Worm (Caenorhabditis elegans) whole organism, early embryonic: ENCODE measurements around the gene arx-4.
A peak's percentile ranks its signal among the peaks of the same experiment; 100 is the strongest.

ENCODE experiments used
- B0310.2 ChIP-seq: sonication (generic microtip); optimal IDR thresholded peaks from 2 replicates; lab custom pipeline; 2016; ENCODE audit warnings: mild to moderate bottlenecking, missing genetic modification characterization, missing compliant biosample characterization
- F13C5.2 ChIP-seq: sonication (generic microtip); optimal IDR thresholded peaks from 2 replicates; lab custom pipeline; 2017; ENCODE audit warnings: mild to moderate bottlenecking, missing genetic modification characterization, inconsistent platforms, missing compliant biosample characterization
- aly-1 ChIP-seq: sonication (generic microtip); optimal IDR thresholded peaks from 2 replicates; lab custom pipeline; 2016; ENCODE audit warnings: missing genetic modification characterization, missing compliant biosample characterization
- ama-1 ChIP-seq: fragments of 150-350 bp; optimal IDR thresholded peaks from 2 replicates; lab custom pipeline; 2014
- ceh-13 ChIP-seq: fragments of 200-800 bp; sonication (Bioruptor generic); optimal IDR thresholded peaks from 2 replicates; lab custom pipeline; 2018; ENCODE audit warnings: mild to moderate bottlenecking, missing genetic modification characterization, missing compliant biosample characterization
- ceh-36 ChIP-seq: sonication (generic microtip); optimal IDR thresholded peaks from 2 replicates; lab custom pipeline; 2016; ENCODE audit warnings: missing genetic modification characterization, inconsistent platforms, missing compliant biosample characterization
- ets-7 ChIP-seq: sonication (generic microtip); optimal IDR thresholded peaks from 2 replicates; lab custom pipeline; 2016; ENCODE audit warnings: missing genotype, missing genetic modification characterization, missing compliant biosample characterization
- flt-1 ChIP-seq: fragments of 200-800 bp; sonication (Bioruptor generic); IDR thresholded peaks from 2 replicates; pipeline ENCODE4 v1.3.6; 2022; ENCODE audit warnings: missing genetic modification characterization, missing compliant biosample characterization
- hmbx-1 ChIP-seq: sonication (generic microtip); optimal IDR thresholded peaks from 2 replicates; lab custom pipeline; 2016; ENCODE audit warnings: mild to moderate bottlenecking, missing genetic modification characterization, missing compliant biosample characterization
- hmg-4 ChIP-seq: fragments of 200-800 bp; sonication (Bioruptor generic); optimal IDR thresholded peaks from 2 replicates; lab custom pipeline; 2018; ENCODE audit warnings: mild to moderate bottlenecking, missing genetic modification characterization, missing compliant biosample characterization
- hnd-1 ChIP-seq: sonication (generic microtip); optimal IDR thresholded peaks from 2 replicates; lab custom pipeline; 2016; ENCODE audit warnings: missing genetic modification characterization, missing compliant biosample characterization
- pes-1 ChIP-seq: fragments of 200-800 bp; sonication (Bioruptor generic); IDR thresholded peaks from 2 replicates; pipeline ENCODE4 v1.3.6; 2022; ENCODE audit warnings: missing genetic modification reagents, missing genetic modification characterization, missing compliant biosample characterization
- scrt-1 ChIP-seq: fragments of 200-800 bp; sonication (Bioruptor generic); IDR thresholded peaks from 2 replicates; pipeline ENCODE4 v1.3.6; 2022; ENCODE audit warnings: missing genetic modification characterization, missing compliant biosample characterization
- sea-1 ChIP-seq: fragments of 200-800 bp; sonication (Bioruptor generic); conservative IDR thresholded peaks from 2 replicates; pipeline ENCODE4 v1.3.6; 2022; ENCODE audit warnings: missing genetic modification characterization, missing compliant biosample characterization
- tbx-11 ChIP-seq: fragments of 200-800 bp; sonication (Bioruptor generic); IDR thresholded peaks from 2 replicates; pipeline ENCODE4 v1.3.6; 2022; ENCODE audit warnings: missing genetic modification characterization, missing compliant biosample characterization
- tbx-37 ChIP-seq: fragments of 200-800 bp; sonication (Bioruptor generic); conservative IDR thresholded peaks from 2 replicates; pipeline ENCODE4 v1.3.6; 2022; ENCODE audit warnings: missing genetic modification reagents, missing genetic modification characterization, missing compliant biosample characterization
- tra-4 ChIP-seq: sonication (generic microtip); optimal IDR thresholded peaks from 2 replicates; lab custom pipeline; 2017; ENCODE audit warnings: missing genetic modification characterization, missing compliant biosample characterization

arx-4 gene

ce11 chrIII:856908-857307, 5.2 kb upstream of the arx-4 start:
- TF ChIP-seq hnd-1 (tag; lab: Kevin White, UChicago) (no peak), scrt-1 (no peak), tra-4 (tag; lab: Kevin White, UChicago) (no peak), tbx-11 (GFP tag; lab: Robert Waterston, UW) (no peak), hmbx-1 (tag; lab: Kevin White, UChicago) (no peak), hmg-4 (GFP tag; lab: Kevin White, UChicago) (no peak), ama-1 (lab: Kevin White, UChicago) (no peak), F13C5.2 (tag; lab: Kevin White, UChicago) (no peak), ceh-36 (tag; lab: Kevin White, UChicago) (no peak), flt-1 (no peak), tbx-37 (GFP tag; lab: Robert Waterston, UW) (no peak)

DNA sequence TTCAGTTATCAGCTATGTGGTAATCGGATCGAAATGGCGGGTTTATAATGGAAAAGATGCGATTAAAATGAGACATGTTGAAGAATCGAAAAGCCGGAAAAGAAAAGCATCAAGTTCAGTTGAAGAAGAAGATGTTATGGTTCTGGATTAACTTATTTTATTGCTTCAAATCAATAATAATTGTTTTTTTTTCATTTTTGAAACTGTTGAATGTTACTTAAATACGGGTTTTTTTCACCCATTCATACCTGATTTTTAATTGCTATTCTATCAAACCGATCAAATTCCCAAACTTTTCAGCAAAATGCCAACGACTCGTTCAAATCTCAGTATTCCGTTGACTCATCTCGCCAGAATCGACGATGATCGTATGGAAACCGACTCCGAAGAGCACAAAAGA, 2.2 kb upstream of the arx-4 start, which contains the start of gene exos-4.2:
Gene exos-4.2, plus strand, starts transcription at position 301 of the 400 bp plus-strand sequence.
- no peak for TF ChIP-seq ceh-13 (GFP tag; lab: Kevin White, UChicago)
- no peak for TF ChIP-seq hmbx-1 (tag; lab: Kevin White, UChicago)
- TF ChIP-seq aly-1 = no peak
- TF ChIP-seq B0310.2 (tag; lab: Kevin White, UChicago) = no peak
- TF ChIP-seq pes-1 (GFP tag; lab: Robert Waterston, UW) = no peak
- TF ChIP-seq F13C5.2 (tag; lab: Kevin White, UChicago) = no peak
- no peak for TF ChIP-seq sea-1
- TF ChIP-seq scrt-1 = no peak
- TF ChIP-seq tra-4 (tag; lab: Kevin White, UChicago) = no peak
- TF ChIP-seq hnd-1 (tag; lab: Kevin White, UChicago) = no peak
- TF ChIP-seq ets-7 (tag; lab: Kevin White, UChicago) = no peak
- no peak for TF ChIP-seq flt-1
- no peak for TF ChIP-seq ceh-36 (tag; lab: Kevin White, UChicago)
- TF ChIP-seq ama-1 (lab: Kevin White, UChicago) = no peak

ce11 chrIII:868866-869265, 6.8 kb downstream of the arx-4 start:
- TF ChIP-seq ceh-36 (tag; lab: Kevin White, UChicago) (no peak), aly-1 (no peak), hnd-1 (tag; lab: Kevin White, UChicago) (no peak), ets-7 (tag; lab: Kevin White, UChicago) (no peak), sea-1 (no peak), hmg-4 (GFP tag; lab: Kevin White, UChicago) (no peak)

- TF ChIP-seq hmg-4 (GFP tag; lab: Kevin White, UChicago) = peak; percentile 36
- no peak for TF ChIP-seq tbx-37 (GFP tag; lab: Robert Waterston, UW)
Observed at ce11 chrIII:869869-870268, 7.8 kb downstream of the arx-4 start, which contains the start of gene T24C4.2. Gene T24C4.2 (minus strand): TSS chrIII:869969.

DNA sequence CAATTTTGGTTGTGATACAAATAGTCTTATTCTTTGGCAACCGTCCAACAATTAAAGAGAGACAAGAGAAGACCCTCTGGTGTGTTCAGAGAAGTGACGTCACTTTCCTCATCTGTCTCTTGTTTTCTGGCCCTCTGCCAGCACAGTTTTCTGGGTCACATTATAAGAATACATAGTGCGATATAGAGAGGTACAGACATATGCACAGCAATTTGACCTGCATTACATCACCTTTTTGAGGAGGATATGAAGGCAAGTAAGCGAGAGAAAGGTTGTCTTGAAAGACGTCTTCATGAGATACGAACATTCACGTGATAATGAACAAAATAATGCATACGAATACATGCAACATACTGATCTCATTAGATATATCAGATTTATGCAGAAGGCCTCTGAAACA, 8.4 kb downstream of the arx-4 start:
- no peak for TF ChIP-seq hmbx-1 (tag; lab: Kevin White, UChicago)
- no peak for TF ChIP-seq ceh-36 (tag; lab: Kevin White, UChicago)
- no peak for TF ChIP-seq hmg-4 (GFP tag; lab: Kevin White, UChicago)
- no peak for TF ChIP-seq tbx-11 (GFP tag; lab: Robert Waterston, UW)
- TF ChIP-seq sea-1 = no peak
- TF ChIP-seq scrt-1 = no peak
- TF ChIP-seq tbx-37 (GFP tag; lab: Robert Waterston, UW) = no peak
- no peak for TF ChIP-seq tra-4 (tag; lab: Kevin White, UChicago)
- no peak for TF ChIP-seq ets-7 (tag; lab: Kevin White, UChicago)
- no peak for TF ChIP-seq ama-1 (lab: Kevin White, UChicago)
- no peak for TF ChIP-seq ceh-13 (GFP tag; lab: Kevin White, UChicago)
- no peak for TF ChIP-seq aly-1
- TF ChIP-seq hnd-1 (tag; lab: Kevin White, UChicago) = no peak

DNA sequence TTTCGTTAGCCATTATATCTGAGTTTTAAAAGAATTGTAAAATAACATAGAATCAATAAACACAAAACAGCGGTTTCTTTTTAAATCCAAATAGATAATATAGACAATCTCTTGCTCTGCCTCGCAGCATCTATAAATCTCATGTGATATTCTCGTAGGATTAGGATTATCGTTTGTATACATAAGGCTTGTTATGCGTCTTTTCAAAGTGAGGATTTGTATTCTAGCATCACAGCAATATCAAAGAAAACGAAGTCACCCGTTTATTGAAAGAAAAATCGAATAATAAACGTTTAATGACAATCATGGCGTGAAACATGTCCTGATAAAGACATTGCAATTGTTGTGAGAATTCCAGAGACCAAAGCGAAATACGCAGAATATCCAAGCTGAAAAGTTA, 10.3 kb downstream of the arx-4 start, which contains the start of the genes T24C4.3 and clc-20:
Gene T24C4.3, minus strand, starts transcription at position 101 of the 400 bp plus-strand sequence.
Gene clc-20, plus strand, starts transcription at position 211 of the 400 bp plus-strand sequence.
- TF ChIP-seq tbx-37 (GFP tag; lab: Robert Waterston, UW) = no peak
- no peak for TF ChIP-seq sea-1
- TF ChIP-seq flt-1 = no peak
- no peak for TF ChIP-seq F13C5.2 (tag; lab: Kevin White, UChicago)
- no peak for TF ChIP-seq hmg-4 (GFP tag; lab: Kevin White, UChicago)
- no peak for TF ChIP-seq scrt-1
- no peak for TF ChIP-seq ets-7 (tag; lab: Kevin White, UChicago)
- TF ChIP-seq aly-1 = no peak
- no peak for TF ChIP-seq ama-1 (lab: Kevin White, UChicago)
- TF ChIP-seq ceh-36 (tag; lab: Kevin White, UChicago) = no peak
- no peak for TF ChIP-seq tbx-11 (GFP tag; lab: Robert Waterston, UW)
- TF ChIP-seq ceh-13 (GFP tag; lab: Kevin White, UChicago) = no peak
- no peak for TF ChIP-seq tra-4 (tag; lab: Kevin White, UChicago)
- TF ChIP-seq hmbx-1 (tag; lab: Kevin White, UChicago) = no peak
- TF ChIP-seq B0310.2 (tag; lab: Kevin White, UChicago) = no peak
- no peak for TF ChIP-seq hnd-1 (tag; lab: Kevin White, UChicago)
- TF ChIP-seq pes-1 (GFP tag; lab: Robert Waterston, UW) = no peak

DNA sequence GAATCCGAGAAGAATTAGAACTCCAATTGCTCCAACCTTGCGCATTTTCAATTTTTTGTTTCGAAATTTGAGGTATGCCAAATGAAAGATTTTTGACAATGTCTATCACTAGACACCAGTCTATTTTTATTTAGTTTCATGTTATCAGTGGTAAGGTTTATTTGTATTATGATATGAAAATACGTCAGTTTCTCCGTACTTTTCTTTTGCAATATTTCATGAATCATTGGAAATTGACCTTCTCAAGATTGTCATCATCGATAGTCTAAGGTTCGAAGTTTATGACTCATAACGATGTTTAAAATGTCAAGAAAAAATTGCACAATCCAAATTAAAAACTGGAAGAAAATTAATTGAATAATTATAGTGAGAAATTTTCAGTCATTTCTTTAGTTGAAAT, 11.3 kb downstream of the arx-4 start, which contains the start of gene clc-19:
Gene clc-19, minus strand, starts transcription at position 135 of the 400 bp plus-strand sequence.
- TF ChIP-seq tbx-11 (GFP tag; lab: Robert Waterston, UW) = no peak

- TF ChIP-seq hmg-4 (GFP tag; lab: Kevin White, UChicago) (no peak), ceh-13 (GFP tag; lab: Kevin White, UChicago) (no peak), tra-4 (tag; lab: Kevin White, UChicago) (no peak), tbx-11 (GFP tag; lab: Robert Waterston, UW) (no peak), ceh-36 (tag; lab: Kevin White, UChicago) (no peak), hnd-1 (tag; lab: Kevin White, UChicago) (no peak), ama-1 (lab: Kevin White, UChicago) (no peak), F13C5.2 (tag; lab: Kevin White, UChicago) (no peak), B0310.2 (tag; lab: Kevin White, UChicago) (no peak), aly-1 (no peak), sea-1 (no peak), ets-7 (tag; lab: Kevin White, UChicago) (no peak), tbx-37 (GFP tag; lab: Robert Waterston, UW) (no peak), hmbx-1 (tag; lab: Kevin White, UChicago) (no peak), scrt-1 (no peak), pes-1 (GFP tag; lab: Robert Waterston, UW) (no peak), flt-1 (no peak)
Observed at ce11 chrIII:879634-880033, 17.5 kb downstream of the arx-4 start, which contains the start of the genes T24C4.5 and ucr-2.3. Gene T24C4.5 (minus strand): TSS chrIII:879734. Gene ucr-2.3 (plus strand): TSS chrIII:879860.
